Worm (Caenorhabditis elegans) whole organism, L4 larva: Measurements from ENCODE around the gene C14C6.2.

Experiments used
- F10B5.3 ChIP-seq: sonication (generic microtip); optimal IDR thresholded peaks from 2 replicates; lab custom pipeline; 2016; ENCODE audit warnings: mild to moderate bottlenecking, missing genetic modification characterization, missing compliant biosample characterization
- F37D6.2 ChIP-seq: sonication (generic microtip); optimal IDR thresholded peaks from 2 replicates; lab custom pipeline; 2016; ENCODE audit warnings: mild to moderate bottlenecking, missing genetic modification characterization, missing compliant biosample characterization
- F49E8.2 ChIP-seq: sonication (generic microtip); optimal IDR thresholded peaks from 2 replicates; lab custom pipeline; 2016; ENCODE audit warnings: missing compliant biosample characterization, mild to moderate bottlenecking, missing genetic modification characterization, borderline replicate concordance
- Y105C5A.15 ChIP-seq: fragments of 200-800 bp; sonication (Bioruptor generic); IDR thresholded peaks from 2 replicates; pipeline ENCODE4 v1.3.6; 2022; ENCODE audit warnings: missing genetic modification characterization, missing compliant biosample characterization
- Y48G9A.11 ChIP-seq: fragments of 200-800 bp; sonication (Bioruptor generic); IDR thresholded peaks from 2 replicates; pipeline ENCODE4 v1.3.6; 2022; ENCODE audit warnings: missing genetic modification reagents, missing genetic modification characterization, missing compliant biosample characterization
- ZK337.2 ChIP-seq: fragments of 200-800 bp; sonication (Bioruptor generic); IDR thresholded peaks from 2 replicates; pipeline ENCODE4 v1.3.6; 2022; ENCODE audit warnings: missing genetic modification reagents, missing genetic modification characterization, missing compliant biosample characterization
- aha-1 ChIP-seq: fragments of 150-350 bp; peaks from one replicate; lab custom pipeline; 2014; ENCODE audit warnings: missing biosample characterization, missing genetic modification characterization
- ceh-82 ChIP-seq: sonication (generic microtip); optimal IDR thresholded peaks from 2 replicates; lab custom pipeline; 2017; ENCODE audit warnings: missing biosample characterization, missing genetic modification characterization
- cey-2 ChIP-seq: sonication (generic microtip); optimal IDR thresholded peaks from 3 replicates; lab custom pipeline; 2017; ENCODE audit warnings: missing genetic modification characterization, mild to moderate bottlenecking, missing compliant biosample characterization, antibody characterized with exemption, borderline replicate concordance; ENCODE audit not compliant: insufficient read depth
- daf-16 ChIP-seq, 3 experiments: sonication (generic microtip); optimal IDR thresholded peaks; 2 replicates each; lab custom pipeline; 2016 to 2017; ENCODE audit warnings: missing genetic modification characterization in 3 of 3, missing genetic modification reagents in 3 of 3, mild to moderate bottlenecking in 2 of 3, missing compliant biosample characterization in 2 of 3, missing biosample characterization in 1 of 3, moderate library complexity in 1 of 3
- daf-8 ChIP-seq: fragments of 200-800 bp; sonication (Bioruptor generic); IDR thresholded peaks from 2 replicates; pipeline ENCODE4 v1.3.6; 2022; ENCODE audit warnings: missing genetic modification characterization, missing compliant biosample characterization
- dpl-1 ChIP-seq: fragments of 150-350 bp; optimal IDR thresholded peaks from 2 replicates; lab custom pipeline; 2014; ENCODE audit warnings: missing biosample characterization, missing genetic modification reagents, missing genetic modification characterization
- hif-1 ChIP-seq, 2 experiments: sonication (generic microtip); optimal IDR thresholded peaks; 2 replicates each; lab custom pipeline; 2016 to 2017; ENCODE audit warnings: missing compliant biosample characterization in 2 of 2, missing genetic modification characterization in 2 of 2, missing genetic modification reagents in 2 of 2, missing genotype in 2 of 2, mild to moderate bottlenecking in 1 of 2
- hlh-11 ChIP-seq: fragments of 200-800 bp; sonication (Bioruptor generic); optimal IDR thresholded peaks from 2 replicates; lab custom pipeline; 2018; ENCODE audit warnings: mild to moderate bottlenecking, missing genetic modification characterization, missing compliant biosample characterization
- hmg-1.1 ChIP-seq: fragments of 200-800 bp; sonication (Bioruptor generic); IDR thresholded peaks from 2 replicates; pipeline ENCODE4 v1.3.6; 2022; ENCODE audit warnings: missing genetic modification reagents, missing genetic modification characterization, missing compliant biosample characterization
- lim-7 ChIP-seq: fragments of 200-800 bp; sonication (Bioruptor generic); IDR thresholded peaks from 2 replicates; pipeline ENCODE4 v1.3.6; 2022; ENCODE audit warnings: missing genetic modification characterization, missing compliant biosample characterization
- lir-3 ChIP-seq: sonication (generic microtip); optimal IDR thresholded peaks from 2 replicates; lab custom pipeline; 2016; ENCODE audit warnings: mild to moderate bottlenecking, missing genetic modification characterization, missing compliant biosample characterization
- madf-5 ChIP-seq, 2 experiments: fragments of 200-800 bp; sonication (Bioruptor generic); IDR thresholded peaks; 2 replicates each; pipeline ENCODE4 v1.3.6; 2022; ENCODE audit warnings: missing compliant biosample characterization in 2 of 2, missing genetic modification characterization in 2 of 2
- madf-9 ChIP-seq: fragments of 200-800 bp; sonication (Bioruptor generic); conservative IDR thresholded peaks from 2 replicates; pipeline ENCODE4 v1.3.6; 2022; ENCODE audit warnings: missing genetic modification reagents, missing genetic modification characterization, missing compliant biosample characterization
- mdt-29 ChIP-seq: fragments of 200-800 bp; sonication (Bioruptor generic); IDR thresholded peaks from 2 replicates; pipeline ENCODE4 v1.3.6; 2022; ENCODE audit warnings: missing genetic modification reagents, missing genetic modification characterization, missing compliant biosample characterization
- mxl-2 ChIP-seq: fragments of 200-800 bp; sonication (Bioruptor generic); conservative IDR thresholded peaks from 2 replicates; pipeline ENCODE4 v1.3.6; 2022; ENCODE audit warnings: missing genetic modification reagents, missing genetic modification characterization, missing compliant biosample characterization
- nhr-11 ChIP-seq: fragments of 150-350 bp; optimal IDR thresholded peaks from 2 replicates; lab custom pipeline; 2014; ENCODE audit warnings: missing biosample characterization, missing genetic modification characterization
- nhr-237 ChIP-seq: sonication (generic microtip); optimal IDR thresholded peaks from 2 replicates; lab custom pipeline; 2017; ENCODE audit warnings: missing biosample characterization, missing genetic modification characterization
- nhr-41 ChIP-seq: fragments of 200-800 bp; sonication (Bioruptor generic); IDR thresholded peaks from 2 replicates; pipeline ENCODE4 v1.3.6; 2022; ENCODE audit warnings: missing genetic modification reagents, missing genetic modification characterization, missing compliant biosample characterization
- nhr-48 ChIP-seq: sonication (generic microtip); optimal IDR thresholded peaks from 2 replicates; lab custom pipeline; 2016; ENCODE audit warnings: mild to moderate bottlenecking, missing genetic modification characterization, missing compliant biosample characterization
- nhr-76 ChIP-seq: fragments of 150-350 bp; optimal IDR thresholded peaks from 2 replicates; lab custom pipeline; 2014; ENCODE audit warnings: missing biosample characterization, missing genetic modification characterization
- nhr-77 ChIP-seq: fragments of 150-350 bp; optimal IDR thresholded peaks from 2 replicates; lab custom pipeline; 2014; ENCODE audit warnings: missing biosample characterization, missing genetic modification characterization
- pha-4 ChIP-seq, 2 experiments: fragments of 150-350 bp in 1 of 2; fragments of 200-800 bp in 1 of 2; sonication (Bioruptor generic) in 1 of 2; IDR thresholded peaks in 1 of 2; optimal IDR thresholded peaks in 1 of 2; 2 replicates each; pipeline versions ENCODE4 v1.3.6 to Lab custom; 2014 to 2022; ENCODE audit warnings: missing genetic modification characterization in 2 of 2, missing genetic modification reagents in 2 of 2, missing biosample characterization in 1 of 2, missing compliant biosample characterization in 1 of 2
- sdz-12 ChIP-seq: fragments of 200-800 bp; sonication (Bioruptor generic); optimal IDR thresholded peaks from 2 replicates; lab custom pipeline; 2018; ENCODE audit warnings: mild to moderate bottlenecking, missing genetic modification characterization, missing compliant biosample characterization
- tag-97 ChIP-seq: fragments of 200-800 bp; sonication (Bioruptor generic); IDR thresholded peaks from 2 replicates; pipeline ENCODE4 v1.3.6; 2022; ENCODE audit warnings: missing genetic modification characterization, missing compliant biosample characterization
- tra-1 ChIP-seq: fragments of 200-800 bp; sonication (Bioruptor generic); IDR thresholded peaks from 2 replicates; pipeline ENCODE4 v1.3.6; 2022; ENCODE audit warnings: missing genetic modification reagents, missing genetic modification characterization, missing compliant biosample characterization
- unc-62 ChIP-seq, 3 experiments: fragments of 150-350 bp in 1 of 3; sonication (generic microtip); optimal IDR thresholded peaks in 2 of 3; peaks in 1 of 3; 1 replicate in 1 of 3; 2 replicates in 2 of 3; lab custom pipeline; 2014 to 2017; ENCODE audit warnings: missing biosample characterization in 3 of 3, missing genetic modification characterization in 3 of 3, missing genetic modification reagents in 3 of 3, missing genotype in 1 of 3
- vab-7 ChIP-seq: fragments of 200-800 bp; sonication (Bioruptor generic); IDR thresholded peaks from 2 replicates; pipeline ENCODE4 v1.3.6; 2022; ENCODE audit warnings: missing genetic modification reagents, missing genetic modification characterization, missing compliant biosample characterization
- zfp-3 ChIP-seq: fragments of 200-800 bp; sonication (Bioruptor generic); conservative IDR thresholded peaks from 2 replicates; pipeline ENCODE4 v1.3.6; 2022; ENCODE audit warnings: missing genetic modification reagents, missing genetic modification characterization, missing compliant biosample characterization
- ztf-11 ChIP-seq: fragments of 150-350 bp; optimal IDR thresholded peaks from 2 replicates; lab custom pipeline; 2014; ENCODE audit warnings: missing biosample characterization, missing genetic modification characterization

Gene C14C6.2

ce11 chrV:568105-568504 is 5.2 kb downstream of the C14C6.2 start, which contains the start of gene sri-72:
sri-72 (minus strand) TSS chrV:568205.
- no peak for TF ChIP-seq vab-7 (GFP tag; lab: Robert Waterston, UW)
- no peak for TF ChIP-seq tag-97 (GFP tag; lab: Robert Waterston, UW)
- no peak for TF ChIP-seq nhr-77
- TF ChIP-seq Y105C5A.15 (GFP tag; lab: Robert Waterston, UW) = no peak

- no peak for TF ChIP-seq daf-8 (GFP tag; lab: Robert Waterston, UW)
- TF ChIP-seq hlh-11 (tag; lab: Kevin White, UChicago) = no peak
- TF ChIP-seq F37D6.2 (tag; lab: Kevin White, UChicago) = no peak
- no peak for TF ChIP-seq nhr-41
- TF ChIP-seq ceh-82 (tag; lab: Kevin White, UChicago) = no peak
- TF ChIP-seq hif-1 (tag; optimal IDR thresholded peaks at IDR 0.05; lab: Kevin White, UChicago) = no peak
- TF ChIP-seq ZK337.2 (GFP tag; lab: Robert Waterston, UW) = no peak
- no peak for TF ChIP-seq aha-1 (tag; lab: Kevin White, UChicago)
- TF ChIP-seq mdt-29 (GFP tag; lab: Robert Waterston, UW) = no peak
- no peak for TF ChIP-seq sdz-12 (GFP tag; lab: Kevin White, UChicago)
- no peak for TF ChIP-seq nhr-76 (tag; lab: Kevin White, UChicago)
Observed at ce11 chrV:574639-575038, 11.7 kb downstream of the C14C6.2 start, which contains the start of gene C14C6.13. C14C6.13 (minus strand) TSS chrV:574739.

ce11 chrV:576070-576469 is 13.1 kb downstream of the C14C6.2 start, which contains the start of gene K06H6.5:
K06H6.5 (plus strand) TSS chrV:576370.
- TF ChIP-seq madf-5 (GFP tag; IDR thresholded peaks at IDR 0.05; lab: Robert Waterston, UW) = no peak
- no peak for TF ChIP-seq ztf-11 (tag; lab: Kevin White, UChicago)
- TF ChIP-seq hmg-1.1 = no peak
- no peak for TF ChIP-seq dpl-1 (GFP tag; lab: Kevin White, UChicago)
- no peak for TF ChIP-seq mxl-2 (GFP tag; lab: Robert Waterston, UW)
- TF ChIP-seq nhr-48 (tag; lab: Kevin White, UChicago) = no peak

ce11 chrV:576918-577317 is 14.0 kb downstream of the C14C6.2 start:
- TF ChIP-seq pha-4 (GFP tag; IDR thresholded peaks at IDR 0.05; lab: Robert Waterston, UW) (no peak), pha-4 (tag; optimal IDR thresholded peaks at IDR 0.05; lab: Kevin White, UChicago) (no peak), unc-62 (GFP tag; optimal IDR thresholded peaks at IDR 0.05 in 1 of 2; lab: Kevin White, UChicago) (peak in 1 of 2 experiments; percentile 97), unc-62 (tag; optimal IDR thresholded peaks at IDR 0.05; lab: Kevin White, UChicago) (no peak), cey-2 (no peak), zfp-3 (GFP tag; lab: Robert Waterston, UW) (no peak)

- TF ChIP-seq madf-9 (GFP tag; lab: Robert Waterston, UW) = no peak
- TF ChIP-seq aha-1 (tag; lab: Kevin White, UChicago) = no peak
- no peak for TF ChIP-seq F10B5.3 (tag; lab: Kevin White, UChicago)
- TF ChIP-seq lir-3 (tag; lab: Kevin White, UChicago) = no peak
- TF ChIP-seq daf-16 (GFP tag; optimal IDR thresholded peaks at IDR 0.05; lab: Kevin White, UChicago) = no peak
- no peak for TF ChIP-seq daf-16 (tag; optimal IDR thresholded peaks at IDR 0.05; lab: Kevin White, UChicago)
- TF ChIP-seq nhr-11 (tag; lab: Kevin White, UChicago) = no peak
- TF ChIP-seq nhr-237 (tag; lab: Kevin White, UChicago) = no peak
- TF ChIP-seq lim-7 = no peak
- no peak for TF ChIP-seq F49E8.2 (tag; lab: Kevin White, UChicago)
- TF ChIP-seq zfp-3 (GFP tag; lab: Robert Waterston, UW) = no peak
- no peak for TF ChIP-seq F37D6.2 (tag; lab: Kevin White, UChicago)
- TF ChIP-seq tra-1 = no peak
- TF ChIP-seq Y48G9A.11 (GFP tag; lab: Robert Waterston, UW) = no peak
- TF ChIP-seq, all 104 proteins: peak for 0
Observed at ce11 chrV:578977-579376, 16.0 kb downstream of the C14C6.2 start, which contains the start of gene K06H6.4. K06H6.4 (plus strand) TSS chrV:579277.
